Worm (Caenorhabditis elegans): Measurements from ENCODE around the gene dyf-7.

Gene dyf-7

DNA sequence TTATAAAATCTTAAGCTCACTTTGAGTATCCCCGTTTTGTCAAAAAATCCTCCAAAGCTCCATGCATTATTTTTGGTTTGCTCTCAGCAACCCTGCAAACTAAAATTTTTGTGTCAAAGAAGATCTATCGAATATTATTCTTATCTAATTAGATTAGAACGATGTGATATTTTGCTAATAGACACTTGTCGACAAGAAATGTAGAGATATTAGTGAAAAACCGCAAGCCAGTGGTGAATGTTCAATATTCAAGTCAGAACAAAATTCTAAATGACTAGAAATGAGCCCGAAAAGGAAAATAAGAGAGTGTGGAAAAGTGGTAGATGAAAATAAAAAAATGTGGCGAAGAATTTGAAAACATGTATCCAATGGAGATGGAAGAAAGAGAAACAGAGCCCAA lies 23.7 kb upstream of the dyf-7 start, which contains the start of gene C43C3.4:
Gene C43C3.4, minus strand, starts transcription at position 101 of the 400 bp plus-strand sequence.
- TF ChIP-seq sea-1 (GFP tag; conservative IDR thresholded peaks at IDR 0.05) (no peak), tbx-11 (GFP tag; IDR thresholded peaks at IDR 0.05) (no peak), hnd-1 (tag; optimal IDR thresholded peaks at IDR 0.05) (no peak), aly-1 (tag; optimal IDR thresholded peaks at IDR 0.05) (no peak), B0310.2 (tag; optimal IDR thresholded peaks at IDR 0.05) (no peak), tbx-37 (GFP tag; conservative IDR thresholded peaks at IDR 0.05) (no peak), flt-1 (GFP tag; IDR thresholded peaks at IDR 0.05) (no peak), tra-4 (tag; optimal IDR thresholded peaks at IDR 0.05) (no peak), hmbx-1 (tag; optimal IDR thresholded peaks at IDR 0.05) (no peak), ceh-13 (GFP tag; optimal IDR thresholded peaks at IDR 0.05) (no peak), ets-7 (tag; optimal IDR thresholded peaks at IDR 0.05) (no peak), pes-1 (GFP tag; IDR thresholded peaks at IDR 0.05) (no peak), ama-1 (optimal IDR thresholded peaks at IDR 0.05) (no peak), scrt-1 (GFP tag; IDR thresholded peaks at IDR 0.05) (no peak), F13C5.2 (tag; optimal IDR thresholded peaks at IDR 0.05) (no peak), hmg-4 (GFP tag; optimal IDR thresholded peaks at IDR 0.05) (no peak), ceh-36 (tag; optimal IDR thresholded peaks at IDR 0.05) (no peak)

DNA sequence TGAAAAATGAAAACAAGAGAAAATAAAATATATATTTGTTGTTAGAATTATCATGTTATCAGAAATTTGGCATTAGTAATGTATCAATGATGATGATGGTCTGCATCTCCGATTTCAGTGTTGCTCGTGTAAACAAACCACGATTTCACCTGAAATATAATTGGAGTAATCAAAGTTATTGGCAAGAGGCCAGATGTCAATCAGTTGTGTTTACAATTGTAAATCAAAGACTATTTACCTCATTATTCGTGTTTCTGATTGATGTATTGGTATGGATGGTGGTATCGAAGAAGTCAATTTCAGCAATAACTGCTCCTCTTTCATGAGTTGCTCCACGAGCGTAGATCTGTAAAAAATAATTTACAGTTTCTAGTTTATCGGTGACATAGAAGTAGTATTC lies 22.4 kb upstream of the dyf-7 start:
- TF ChIP-seq hmg-4 (GFP tag; optimal IDR thresholded peaks at IDR 0.05) (no peak), sea-1 (GFP tag; conservative IDR thresholded peaks at IDR 0.05) (no peak), hmbx-1 (tag; optimal IDR thresholded peaks at IDR 0.05) (no peak), pes-1 (GFP tag; IDR thresholded peaks at IDR 0.05) (no peak), hnd-1 (tag; optimal IDR thresholded peaks at IDR 0.05) (no peak)

DNA sequence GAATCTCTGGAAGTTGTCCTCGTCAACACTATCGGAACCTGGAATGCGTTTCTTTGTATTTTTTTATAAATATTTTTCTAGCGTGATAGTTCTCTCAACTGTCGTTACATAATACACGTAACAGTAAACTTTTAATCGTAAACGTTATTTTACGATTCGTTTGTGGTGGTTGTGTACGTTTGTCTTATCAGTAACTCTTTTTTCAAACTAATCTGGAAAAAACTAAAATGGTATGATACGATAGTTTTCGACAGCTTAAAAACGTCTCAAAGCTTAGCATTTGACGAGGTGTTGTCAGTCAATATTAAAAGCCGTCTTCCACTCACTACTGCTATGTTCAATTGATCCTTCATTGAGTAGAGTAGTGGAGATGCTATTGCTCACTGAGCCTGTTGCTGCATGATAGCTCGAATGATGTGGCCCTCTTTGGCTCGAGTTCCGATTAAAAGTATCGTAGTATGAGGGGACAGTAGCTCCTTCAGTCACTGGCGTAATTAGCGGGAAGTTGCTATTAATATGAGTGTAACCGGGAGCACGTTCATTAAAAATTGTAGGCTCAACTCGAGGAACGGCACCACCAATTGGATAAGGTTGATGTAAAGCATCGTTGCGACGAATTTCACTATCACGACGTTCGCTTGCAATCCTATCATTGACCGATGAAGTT lies 21.5 kb upstream of the dyf-7 start:
- TF ChIP-seq sea-1 (GFP tag; conservative IDR thresholded peaks at IDR 0.05): no peak

DNA sequence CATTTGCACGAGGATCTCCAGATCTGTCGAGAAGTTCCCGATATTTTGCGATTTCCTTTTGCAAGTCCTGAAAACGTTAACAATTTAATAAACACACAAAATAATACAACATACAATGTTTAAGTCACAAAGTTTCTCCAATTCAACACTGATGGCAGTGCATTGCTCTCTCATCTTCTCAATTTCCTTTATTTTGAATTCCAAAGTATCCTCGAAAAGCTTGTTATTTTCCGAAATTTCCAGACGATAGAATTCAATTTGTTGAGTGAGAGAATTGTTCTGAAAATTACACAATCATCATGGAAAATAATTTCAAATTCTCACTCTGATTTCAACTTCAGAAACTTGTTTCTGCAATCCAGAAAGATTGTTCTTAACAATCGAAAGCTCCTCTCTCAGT lies 20.5 kb upstream of the dyf-7 start:
- TF ChIP-seq ceh-13 (GFP tag; optimal IDR thresholded peaks at IDR 0.05) (no peak), aly-1 (tag; optimal IDR thresholded peaks at IDR 0.05) (no peak), B0310.2 (tag; optimal IDR thresholded peaks at IDR 0.05) (no peak), hmg-4 (GFP tag; optimal IDR thresholded peaks at IDR 0.05) (no peak), scrt-1 (GFP tag; IDR thresholded peaks at IDR 0.05) (no peak), tbx-37 (GFP tag; conservative IDR thresholded peaks at IDR 0.05) (no peak), ceh-36 (tag; optimal IDR thresholded peaks at IDR 0.05) (no peak), tra-4 (tag; optimal IDR thresholded peaks at IDR 0.05) (no peak)

DNA sequence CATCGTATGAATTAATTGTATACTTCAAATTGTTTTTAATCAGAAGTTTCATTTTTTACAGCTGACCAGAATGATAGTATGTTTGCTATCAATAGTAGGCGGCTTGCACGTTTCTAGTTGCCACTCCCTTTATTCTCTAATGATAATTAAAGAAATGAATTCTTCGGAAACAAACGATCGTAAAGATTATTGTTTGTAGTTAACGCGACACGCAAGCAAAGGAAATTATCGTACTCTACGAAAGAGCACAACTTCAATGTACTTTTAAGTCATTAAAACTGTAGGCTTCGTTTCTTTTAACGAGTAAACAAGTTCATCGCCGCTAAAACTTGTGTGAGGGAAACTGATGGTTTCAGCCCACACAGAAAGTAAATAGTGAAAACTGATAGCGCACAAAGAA lies 19.0 kb upstream of the dyf-7 start:
- no peak for TF ChIP-seq tbx-11 (GFP tag; IDR thresholded peaks at IDR 0.05)
- TF ChIP-seq hnd-1 (tag; optimal IDR thresholded peaks at IDR 0.05): no peak
- no peak for TF ChIP-seq B0310.2 (tag; optimal IDR thresholded peaks at IDR 0.05)
- TF ChIP-seq flt-1 (GFP tag; IDR thresholded peaks at IDR 0.05): no peak
- no peak for TF ChIP-seq hmg-4 (GFP tag; optimal IDR thresholded peaks at IDR 0.05)
- no peak for TF ChIP-seq tbx-37 (GFP tag; conservative IDR thresholded peaks at IDR 0.05)
- TF ChIP-seq hmbx-1 (tag; optimal IDR thresholded peaks at IDR 0.05): no peak
- TF ChIP-seq ceh-36 (tag; optimal IDR thresholded peaks at IDR 0.05): no peak

DNA sequence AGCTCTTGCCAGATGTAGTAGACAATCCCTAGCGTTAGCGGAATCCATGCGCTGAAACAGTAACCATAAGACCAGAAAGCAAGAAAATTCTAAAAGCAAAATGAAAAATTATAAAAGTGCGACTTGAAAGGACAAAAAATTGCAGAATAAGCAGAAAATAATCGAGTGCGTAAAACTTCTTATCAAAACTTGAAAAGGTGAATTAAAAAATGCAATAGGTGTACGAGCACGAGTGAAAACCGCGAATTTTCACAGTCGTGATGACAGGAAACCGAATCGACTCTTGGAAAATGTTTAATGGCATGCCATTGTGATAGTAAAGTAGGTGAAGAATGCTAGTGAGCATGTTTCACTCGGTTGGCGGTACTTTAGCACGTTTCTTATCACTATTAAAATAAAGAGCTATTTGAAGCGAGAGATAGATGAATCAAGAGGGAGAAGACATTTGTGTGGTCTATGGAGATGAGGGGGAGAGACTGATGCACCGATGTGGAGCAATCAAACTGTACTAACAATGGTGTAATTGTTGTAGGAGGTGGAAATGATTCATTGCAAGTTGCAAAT lies 18.3 kb upstream of the dyf-7 start, which contains the start of gene ifp-1:
Gene ifp-1, minus strand, starts transcription at position 51 of the 564 bp plus-strand sequence.
- TF ChIP-seq hmbx-1 (tag; optimal IDR thresholded peaks at IDR 0.05): no peak
- TF ChIP-seq B0310.2 (tag; optimal IDR thresholded peaks at IDR 0.05): no peak
- TF ChIP-seq flt-1 (GFP tag; IDR thresholded peaks at IDR 0.05): no peak
- TF ChIP-seq tbx-11 (GFP tag; IDR thresholded peaks at IDR 0.05): no peak
- no peak for TF ChIP-seq ama-1 (optimal IDR thresholded peaks at IDR 0.05)
- no peak for TF ChIP-seq hmg-4 (GFP tag; optimal IDR thresholded peaks at IDR 0.05)
- TF ChIP-seq tra-4 (tag; optimal IDR thresholded peaks at IDR 0.05): no peak

DNA sequence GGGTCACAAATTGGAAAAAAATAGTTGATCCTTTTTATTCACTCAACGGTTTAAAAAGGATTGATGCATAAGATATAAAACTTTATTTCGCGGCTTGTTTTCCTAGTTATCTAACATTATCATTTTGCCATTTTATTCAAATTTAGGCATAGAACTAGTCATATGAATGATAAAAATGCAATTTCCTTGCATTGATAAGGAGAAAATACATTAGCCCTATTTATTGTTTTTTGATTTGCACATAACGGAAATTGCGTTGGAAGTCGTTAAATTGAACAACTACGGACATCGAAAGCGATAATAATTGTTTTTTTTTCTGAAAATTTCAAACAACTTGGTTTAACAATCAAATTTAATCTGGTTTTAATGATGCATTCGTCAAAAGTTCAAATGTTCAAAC lies 11.2 kb upstream of the dyf-7 start:
- TF ChIP-seq tbx-11 (GFP tag; IDR thresholded peaks at IDR 0.05) (no peak), ceh-36 (tag; optimal IDR thresholded peaks at IDR 0.05) (no peak), ceh-13 (GFP tag; optimal IDR thresholded peaks at IDR 0.05) (no peak), aly-1 (tag; optimal IDR thresholded peaks at IDR 0.05) (no peak), hmg-4 (GFP tag; optimal IDR thresholded peaks at IDR 0.05) (no peak), tra-4 (tag; optimal IDR thresholded peaks at IDR 0.05) (no peak), scrt-1 (GFP tag; IDR thresholded peaks at IDR 0.05) (no peak), F13C5.2 (tag; optimal IDR thresholded peaks at IDR 0.05) (no peak), ama-1 (optimal IDR thresholded peaks at IDR 0.05) (no peak), B0310.2 (tag; optimal IDR thresholded peaks at IDR 0.05) (no peak), tbx-37 (GFP tag; conservative IDR thresholded peaks at IDR 0.05) (no peak), sea-1 (GFP tag; conservative IDR thresholded peaks at IDR 0.05) (no peak)

DNA sequence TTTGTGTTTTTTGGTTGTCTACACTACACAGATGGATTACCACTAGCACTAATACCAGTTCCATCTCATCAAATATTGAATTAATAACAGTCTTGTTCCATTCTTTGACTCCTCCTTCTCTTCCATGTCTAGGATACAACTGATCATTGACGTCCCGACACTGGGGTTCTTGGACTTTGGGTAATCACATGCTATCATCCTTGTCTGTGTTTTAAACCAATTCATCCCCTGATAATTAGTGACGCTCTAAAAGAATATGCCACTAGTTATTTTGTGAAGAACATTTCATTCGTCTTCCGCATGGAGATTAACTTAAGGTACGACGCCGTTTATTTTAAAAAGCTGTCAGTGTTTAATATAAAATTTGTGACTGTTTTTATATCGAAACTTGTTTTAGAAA lies 8.0 kb upstream of the dyf-7 start, which contains the start of gene npr-18:
Gene npr-18, plus strand, starts transcription at position 301 of the 400 bp plus-strand sequence.
- no peak for TF ChIP-seq tra-4 (tag; optimal IDR thresholded peaks at IDR 0.05)
- no peak for TF ChIP-seq sea-1 (GFP tag; conservative IDR thresholded peaks at IDR 0.05)
- TF ChIP-seq ets-7 (tag; optimal IDR thresholded peaks at IDR 0.05): no peak
